Worm (Caenorhabditis elegans): ENCODE data around the gene mab-7.

- TF ChIP-seq snpc-4 (tag; optimal IDR thresholded peaks at IDR 0.05) (no peak), pha-4 (tag; optimal IDR thresholded peaks at IDR 0.05) (no peak), ces-1 (GFP tag; optimal IDR thresholded peaks at IDR 0.05) (no peak), unc-39 (tag; optimal IDR thresholded peaks at IDR 0.05) (no peak), nhr-12 (tag; optimal IDR thresholded peaks at IDR 0.05) (no peak), unc-62 (GFP tag; optimal IDR thresholded peaks at IDR 0.05) (no peak), mab-5 (tag; optimal IDR thresholded peaks at IDR 0.05) (no peak), elt-3 (tag; optimal IDR thresholded peaks at IDR 0.05) (no peak), hlh-1 (tag; optimal IDR thresholded peaks at IDR 0.05) (no peak), mep-1 (tag; optimal IDR thresholded peaks at IDR 0.05) (no peak), zip-8 (tag; optimal IDR thresholded peaks at IDR 0.05) (no peak), flh-1 (GFP tag; optimal IDR thresholded peaks at IDR 0.05) (no peak), nhr-28 (tag; optimal IDR thresholded peaks at IDR 0.05) (no peak), lsy-2 (tag; optimal IDR thresholded peaks at IDR 0.05) (no peak)
Observed at ce11 chrX:912990-913389, 15.1 kb upstream of the mab-7 start, which contains the start of gene F35H12.6.

Data from whole organism, mixed stage, embryonic.